Worm (Caenorhabditis elegans): Measurements from ENCODE around the gene C55C3.7.

The C55C3.7 gene

ce11 chrIV:5708796-5709195, 26.3 kb upstream of the C55C3.7 start, which contains the start of gene C55C3.1:
TSS of gene C55C3.1 (plus strand) at chrIV:5709096.
- no peak for TF ChIP-seq unc-120 (tag; optimal IDR thresholded peaks at IDR 0.05; ENCODE audit: poor library complexity, severe bottlenecking)
- no peak for TF ChIP-seq snpc-4 (tag; optimal IDR thresholded peaks at IDR 0.05)
- no peak for TF ChIP-seq pha-4 (tag; optimal IDR thresholded peaks at IDR 0.05)
- no peak for TF ChIP-seq ceh-39 (tag; optimal IDR thresholded peaks at IDR 0.05)
- TF ChIP-seq zip-8 (tag; optimal IDR thresholded peaks at IDR 0.05) = no peak
- no peak for TF ChIP-seq lin-32 (GFP tag; optimal IDR thresholded peaks at IDR 0.05)
- TF ChIP-seq blmp-1 (tag; optimal IDR thresholded peaks at IDR 0.05) = no peak
- TF ChIP-seq mls-2 (tag; optimal IDR thresholded peaks at IDR 0.05) = no peak
- TF ChIP-seq sptf-1 (tag; optimal IDR thresholded peaks at IDR 0.05) = no peak
- no peak for TF ChIP-seq hlh-1 (tag; optimal IDR thresholded peaks at IDR 0.05)
- no peak for TF ChIP-seq elt-3 (tag; optimal IDR thresholded peaks at IDR 0.05)

ce11 chrIV:5706603-5707002, 24.2 kb upstream of the C55C3.7 start:
- peak; percentile 15 for TF ChIP-seq elt-1 (tag; optimal IDR thresholded peaks at IDR 0.05; ENCODE audit: borderline replicate concordance, insufficient read depth)
- no peak for TF ChIP-seq nhr-2 (tag; optimal IDR thresholded peaks at IDR 0.05)
- no peak for TF ChIP-seq nhr-12 (tag; optimal IDR thresholded peaks at IDR 0.05)

ce11 chrIV:5703917-5704316, 21.5 kb upstream of the C55C3.7 start:
- TF ChIP-seq ces-1 (GFP tag; optimal IDR thresholded peaks at IDR 0.05) (no peak), blmp-1 (tag; optimal IDR thresholded peaks at IDR 0.05) (peak; percentile 67)

- TF ChIP-seq ceh-43 (GFP tag; optimal IDR thresholded peaks at IDR 0.05) (no peak), ceh-39 (tag; optimal IDR thresholded peaks at IDR 0.05) (no peak), pha-4 (tag; optimal IDR thresholded peaks at IDR 0.05) (no peak), flh-1 (GFP tag; optimal IDR thresholded peaks at IDR 0.05) (no peak), nhr-76 (tag; optimal IDR thresholded peaks at IDR 0.05) (no peak), elt-3 (tag; optimal IDR thresholded peaks at IDR 0.05) (no peak), ham-2 (GFP tag; optimal IDR thresholded peaks at IDR 0.05) (no peak), unc-120 (tag; optimal IDR thresholded peaks at IDR 0.05; ENCODE audit: poor library complexity, severe bottlenecking) (no peak), sptf-1 (tag; optimal IDR thresholded peaks at IDR 0.05) (no peak), lin-32 (GFP tag; optimal IDR thresholded peaks at IDR 0.05) (no peak), nhr-237 (tag; optimal IDR thresholded peaks at IDR 0.05) (no peak), lin-13 (tag; optimal IDR thresholded peaks at IDR 0.05) (no peak), nhr-2 (tag; optimal IDR thresholded peaks at IDR 0.05) (no peak), nhr-28 (tag; optimal IDR thresholded peaks at IDR 0.05) (no peak), ztf-11 (tag; optimal IDR thresholded peaks at IDR 0.05) (no peak), tbx-8 (GFP tag; optimal IDR thresholded peaks at IDR 0.05) (no peak), M03D4.4 (tag; optimal IDR thresholded peaks at IDR 0.05) (no peak)
Observed at ce11 chrIV:5703443-5703842, 21.0 kb upstream of the C55C3.7 start, which contains the start of the genes C55C3.73 and perm-5. TSS of gene C55C3.73 (minus strand) at chrIV:5703451. TSS of gene perm-5 (minus strand) at chrIV:5703468.

ce11 chrIV:5701646-5702045, 19.2 kb upstream of the C55C3.7 start:
- TF ChIP-seq ceh-43 (GFP tag; optimal IDR thresholded peaks at IDR 0.05) (no peak), bed-3 (GFP tag; optimal IDR thresholded peaks at IDR 0.05) (no peak), sptf-1 (tag; optimal IDR thresholded peaks at IDR 0.05) (no peak), lsy-2 (tag; optimal IDR thresholded peaks at IDR 0.05) (no peak), ham-2 (GFP tag; optimal IDR thresholded peaks at IDR 0.05) (peak; percentile 1), mep-1 (tag; optimal IDR thresholded peaks at IDR 0.05) (no peak)

DNA sequence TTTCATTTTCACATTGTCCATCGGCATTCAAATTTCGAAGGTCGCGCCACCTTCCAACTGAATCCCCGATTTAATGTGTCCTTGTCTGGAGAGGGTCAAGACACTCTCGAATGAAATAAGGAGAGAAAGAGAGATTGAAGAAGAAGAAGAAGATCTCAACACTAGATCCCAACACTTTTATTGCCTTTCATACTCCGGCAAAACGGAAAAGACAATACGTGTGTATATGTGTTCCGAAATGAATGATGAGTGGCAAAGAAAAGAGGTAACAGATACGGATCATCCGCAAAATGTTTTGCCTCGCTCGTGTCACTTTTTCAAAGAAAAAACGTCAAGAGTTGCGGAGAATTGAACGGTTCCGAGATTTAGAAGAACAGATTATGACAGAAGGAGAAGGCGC, 17.9 kb upstream of the C55C3.7 start:
- no peak for TF ChIP-seq ceh-39 (tag; optimal IDR thresholded peaks at IDR 0.05)
- peak; percentile 82 for TF ChIP-seq unc-62 (GFP tag; optimal IDR thresholded peaks at IDR 0.05)
- peak; percentile 63 for TF ChIP-seq blmp-1 (tag; optimal IDR thresholded peaks at IDR 0.05)
- TF ChIP-seq ham-2 (GFP tag; optimal IDR thresholded peaks at IDR 0.05) = peak; percentile 16
- no peak for TF ChIP-seq ceh-43 (GFP tag; optimal IDR thresholded peaks at IDR 0.05)
- TF ChIP-seq elt-1 (tag; optimal IDR thresholded peaks at IDR 0.05; ENCODE audit: borderline replicate concordance, insufficient read depth) = peak; percentile 67
- no peak for TF ChIP-seq lsy-2 (tag; optimal IDR thresholded peaks at IDR 0.05)
- no peak for TF ChIP-seq ceh-83 (GFP tag; optimal IDR thresholded peaks at IDR 0.05)
